Fruit fly (Drosophila melanogaster) whole organism, embryonic: ENCODE results near the gene Cdk5alpha.
A peak's percentile ranks its signal among the peaks of the same experiment; 100 is the strongest.

Experiments
- Adf1 ChIP-seq: fragments of 200-800 bp; sonication (Bioruptor generic); IDR thresholded peaks from 2 replicates; pipeline ENCODE4 v1.3.6; 2022; ENCODE audit warnings: missing biosample characterization, missing genetic modification characterization
- CG10431 ChIP-seq: fragments of 200-800 bp; sonication (Bioruptor generic); optimal IDR thresholded peaks from 3 replicates; lab custom pipeline; 2018; ENCODE audit warnings: missing biosample characterization, mild to moderate bottlenecking, missing genetic modification characterization
- CG10462 ChIP-seq: fragments of 200-800 bp; sonication (Bioruptor generic); optimal IDR thresholded peaks from 2 replicates; lab custom pipeline; 2016; ENCODE audit warnings: missing biosample characterization, missing genetic modification characterization
- CG12942 ChIP-seq: fragments of 200-800 bp; sonication (Bioruptor generic); optimal IDR thresholded peaks from 3 replicates; lab custom pipeline; 2016; ENCODE audit warnings: missing biosample characterization, missing genetic modification characterization
- CG13624 ChIP-seq: fragments of 200-800 bp; sonication (Bioruptor generic); optimal IDR thresholded peaks from 2 replicates; lab custom pipeline; 2016; ENCODE audit warnings: missing biosample characterization, missing genetic modification characterization
- CG15696 ChIP-seq: fragments of 200-800 bp; sonication (Bioruptor generic); optimal IDR thresholded peaks from 2 replicates; lab custom pipeline; 2019; ENCODE audit warnings: missing biosample characterization, mild to moderate bottlenecking, missing genetic modification characterization, moderate library complexity
- CG32532 ChIP-seq: fragments of 200-800 bp; sonication (Bioruptor generic); IDR thresholded peaks from 2 replicates; pipeline ENCODE4 v1.3.6; 2022; ENCODE audit warnings: missing biosample characterization, missing genetic modification characterization
- CG34422 ChIP-seq: fragments of 200-800 bp; sonication (Bioruptor generic); IDR thresholded peaks from 3 replicates; pipeline ENCODE4 v1.3.6; 2022; ENCODE audit warnings: missing biosample characterization, missing genetic modification characterization
- CG7928 ChIP-seq: fragments of 200-800 bp; sonication (Bioruptor generic); optimal IDR thresholded peaks from 2 replicates; lab custom pipeline; 2017; ENCODE audit warnings: missing biosample characterization, mild to moderate bottlenecking, missing genetic modification characterization
- CG8924 ChIP-seq: fragments of 200-800 bp; optimal IDR thresholded peaks from 3 replicates; lab custom pipeline; 2019; ENCODE audit warnings: missing biosample characterization, mild to moderate bottlenecking, missing genetic modification characterization, moderate library complexity
- CG9727 ChIP-seq: fragments of 200-800 bp; sonication (Bioruptor generic); optimal IDR thresholded peaks from 3 replicates; lab custom pipeline; 2017; ENCODE audit warnings: missing biosample characterization, mild to moderate bottlenecking, missing genetic modification characterization
- CG9797 ChIP-seq: fragments of 200-800 bp; sonication (Bioruptor generic); optimal IDR thresholded peaks from 3 replicates; lab custom pipeline; 2018; ENCODE audit warnings: missing biosample characterization, mild to moderate bottlenecking, missing genetic modification characterization
- Dll ChIP-seq: fragments of 200-800 bp; sonication (Bioruptor generic); IDR thresholded peaks from 4 replicates; pipeline ENCODE4 v1.3.6; 2022; ENCODE audit warnings: missing biosample characterization, missing genetic modification characterization; ENCODE audit not compliant: partially characterized antibody
- Dp ChIP-seq: fragments of 200-800 bp; sonication (Bioruptor generic); optimal IDR thresholded peaks from 2 replicates; lab custom pipeline; 2018; ENCODE audit warnings: missing biosample characterization, mild to moderate bottlenecking, missing genetic modification characterization, moderate library complexity
- Fer3 ChIP-seq: fragments of 200-800 bp; sonication (Bioruptor generic); optimal IDR thresholded peaks from 2 replicates; lab custom pipeline; 2018; ENCODE audit warnings: missing biosample characterization, mild to moderate bottlenecking, missing genetic modification characterization, moderate library complexity
- H15 ChIP-seq: fragments of 200-800 bp; sonication (Bioruptor generic); IDR thresholded peaks from 3 replicates; pipeline ENCODE4 v1.3.6; 2022; ENCODE audit warnings: missing biosample characterization, missing genetic modification characterization
- HHEX ChIP-seq: fragments of 200-800 bp; sonication (Bioruptor generic); optimal IDR thresholded peaks from 3 replicates; lab custom pipeline; 2017; ENCODE audit warnings: missing biosample characterization, mild to moderate bottlenecking, missing genetic modification characterization, missing genetic modification reagents
- HmgD ChIP-seq: fragments of 200-800 bp; sonication (Bioruptor generic); optimal IDR thresholded peaks from 3 replicates; lab custom pipeline; 2016; ENCODE audit warnings: missing biosample characterization, missing genetic modification characterization
- HmgZ ChIP-seq: fragments of 200-800 bp; sonication (Bioruptor generic); optimal IDR thresholded peaks from 2 replicates; lab custom pipeline; 2018; ENCODE audit warnings: missing biosample characterization, mild to moderate bottlenecking, missing genetic modification characterization
- Mad ChIP-seq: fragments of 200-800 bp; sonication (Bioruptor generic); optimal IDR thresholded peaks from 2 replicates; lab custom pipeline; 2016; ENCODE audit warnings: missing biosample characterization, missing genetic modification characterization
- Mrtf ChIP-seq: fragments of 200-800 bp; sonication (Bioruptor generic); IDR thresholded peaks from 3 replicates; pipeline ENCODE4 v1.3.6; 2022; ENCODE audit warnings: missing biosample characterization, missing genetic modification characterization
- Myb ChIP-seq: fragments of 200-800 bp; sonication (Bioruptor generic); optimal IDR thresholded peaks from 2 replicates; lab custom pipeline; 2016; ENCODE audit warnings: missing biosample characterization, missing genetic modification characterization
- Nf-YB ChIP-seq: fragments of 200-800 bp; sonication (Bioruptor generic); optimal IDR thresholded peaks from 3 replicates; lab custom pipeline; 2019; ENCODE audit warnings: missing biosample characterization, mild to moderate bottlenecking, missing genetic modification characterization, moderate library complexity
- Nf-YC ChIP-seq: fragments of 200-800 bp; optimal IDR thresholded peaks from 3 replicates; lab custom pipeline; 2019; ENCODE audit warnings: missing biosample characterization, mild to moderate bottlenecking, missing genetic modification characterization, moderate library complexity
- Scr ChIP-seq: fragments of 200-800 bp; sonication (Bioruptor generic); IDR thresholded peaks from 2 replicates; pipeline ENCODE4 v1.3.6; 2022; ENCODE audit warnings: missing biosample characterization, missing genetic modification characterization; ENCODE audit not compliant: partially characterized antibody
- Trl ChIP-seq, 3 experiments: fragments of >200 bp in 2 of 3; fragments of 200-800 bp in 1 of 3; sonication (Bioruptor generic) in 1 of 3; optimal IDR thresholded peaks; 2 replicates in 1 of 3; 3 replicates in 2 of 3; lab custom pipeline; 2016 to 2017; ENCODE audit warnings: missing biosample characterization in 1 of 3, missing genetic modification characterization in 1 of 3
- az2 ChIP-seq: fragments of 200-800 bp; sonication (Bioruptor generic); optimal IDR thresholded peaks from 3 replicates; lab custom pipeline; 2016; ENCODE audit warnings: missing biosample characterization, missing genetic modification characterization
- bsh ChIP-seq, 2 experiments: fragments of 200-800 bp; sonication (Bioruptor generic); optimal IDR thresholded peaks; 2 replicates each; lab custom pipeline; 2017 to 2018; ENCODE audit warnings: mild to moderate bottlenecking in 2 of 2, missing biosample characterization in 2 of 2, missing genetic modification characterization in 2 of 2, moderate library complexity in 1 of 2
- chm ChIP-seq: fragments of 200-800 bp; sonication (Bioruptor generic); IDR thresholded peaks from 2 replicates; pipeline ENCODE4 v1.3.6; 2022; ENCODE audit warnings: missing biosample characterization, missing genetic modification characterization
- cwo ChIP-seq: fragments of 200-800 bp; sonication (Bioruptor generic); optimal IDR thresholded peaks from 3 replicates; lab custom pipeline; 2017; ENCODE audit warnings: missing biosample characterization, missing genetic modification characterization, mild to moderate bottlenecking, moderate library complexity, missing genetic modification reagents
- emc ChIP-seq: fragments of 200-800 bp; sonication (Bioruptor generic); optimal IDR thresholded peaks from 2 replicates; lab custom pipeline; 2016; ENCODE audit warnings: missing biosample characterization, missing genetic modification characterization
- fd3F ChIP-seq: fragments of 200-800 bp; sonication (Bioruptor generic); optimal IDR thresholded peaks from 2 replicates; lab custom pipeline; 2018; ENCODE audit warnings: missing biosample characterization, mild to moderate bottlenecking, missing genetic modification characterization, moderate library complexity
- fd64A ChIP-seq: fragments of 200-800 bp; sonication (Bioruptor generic); optimal IDR thresholded peaks from 3 replicates; lab custom pipeline; 2018; ENCODE audit warnings: missing biosample characterization, mild to moderate bottlenecking, missing genetic modification characterization
- fru ChIP-seq: fragments of >200 bp; optimal IDR thresholded peaks from 2 replicates; lab custom pipeline; 2017
- gsb-n ChIP-seq: fragments of 200-800 bp; sonication (Bioruptor generic); optimal IDR thresholded peaks from 3 replicates; lab custom pipeline; 2018; ENCODE audit warnings: missing biosample characterization, mild to moderate bottlenecking, missing genetic modification characterization
- ham ChIP-seq: fragments of 200-800 bp; sonication (Bioruptor generic); IDR thresholded peaks from 2 replicates; pipeline ENCODE4 v1.3.6; 2022; ENCODE audit warnings: missing biosample characterization, missing genetic modification characterization
- ind ChIP-seq: fragments of 200-800 bp; sonication (Bioruptor generic); optimal IDR thresholded peaks from 3 replicates; lab custom pipeline; 2016; ENCODE audit warnings: missing biosample characterization, missing genetic modification characterization
- knrl ChIP-seq: fragments of 200-800 bp; sonication (Bioruptor generic); IDR thresholded peaks from 3 replicates; pipeline ENCODE4 v1.3.6; 2022; ENCODE audit warnings: missing biosample characterization, missing genetic modification characterization; ENCODE audit not compliant: partially characterized antibody
- lmd ChIP-seq: fragments of 200-800 bp; sonication (Bioruptor generic); IDR thresholded peaks from 2 replicates; pipeline ENCODE4 v1.3.6; 2022; ENCODE audit warnings: missing biosample characterization, missing genetic modification characterization
- luna ChIP-seq: fragments of 200-800 bp; sonication (Bioruptor generic); optimal IDR thresholded peaks from 2 replicates; lab custom pipeline; 2016; ENCODE audit warnings: missing biosample characterization, missing genetic modification characterization
- pros ChIP-seq: fragments of 200-800 bp; sonication (Bioruptor generic); optimal IDR thresholded peaks from 3 replicates; lab custom pipeline; 2019; ENCODE audit warnings: missing biosample characterization, mild to moderate bottlenecking, missing genetic modification characterization, moderate library complexity
- run ChIP-seq: fragments of 200-800 bp; sonication (Bioruptor generic); optimal IDR thresholded peaks from 3 replicates; lab custom pipeline; 2018; ENCODE audit warnings: missing biosample characterization, mild to moderate bottlenecking, missing genetic modification characterization
- sd ChIP-seq: fragments of 200-800 bp; sonication (Bioruptor generic); optimal IDR thresholded peaks from 3 replicates; lab custom pipeline; 2018; ENCODE audit warnings: missing biosample characterization, mild to moderate bottlenecking, missing genetic modification characterization, moderate library complexity
- seq ChIP-seq: fragments of 200-800 bp; sonication (Bioruptor generic); IDR thresholded peaks from 2 replicates; pipeline ENCODE4 v1.3.6; 2022; ENCODE audit warnings: missing biosample characterization, missing genetic modification characterization
- tgo ChIP-seq: fragments of 200-800 bp; sonication (Bioruptor generic); IDR thresholded peaks from 3 replicates; pipeline ENCODE4 v1.3.6; 2022; ENCODE audit warnings: missing biosample characterization, missing genetic modification characterization
- tll ChIP-seq, 2 experiments: fragments of 200-800 bp in 1 of 2; fragments of >200 bp in 1 of 2; sonication (Bioruptor generic) in 1 of 2; optimal IDR thresholded peaks; 2 replicates each; lab custom pipeline; 2017 to 2019; ENCODE audit warnings: missing biosample characterization in 2 of 2, missing genetic modification characterization in 2 of 2, mild to moderate bottlenecking in 1 of 2, moderate library complexity in 1 of 2
- ttk ChIP-seq: fragments of 200-800 bp; sonication (Bioruptor generic); IDR thresholded peaks from 2 replicates; pipeline ENCODE4 v2.1.2; 2022; ENCODE audit warnings: missing biosample characterization, missing genetic modification characterization
- zen ChIP-seq: fragments of 200-800 bp; sonication (Bioruptor generic); optimal IDR thresholded peaks from 3 replicates; lab custom pipeline; 2018; ENCODE audit warnings: missing biosample characterization, mild to moderate bottlenecking, missing genetic modification characterization, moderate library complexity

Gene Cdk5alpha

dm6 chr2L:10356508-10356907, 45.8 kb upstream of the Cdk5alpha start, which contains the start of the genes CtsL4 and ClpP (continued):
- TF ChIP-seq ind (GFP tag; lab: Kevin White, UChicago) (peak; percentile 49), luna (GFP tag; lab: Kevin White, UChicago) (no peak), CG10462 (GFP tag; lab: Kevin White, UChicago) (no peak), Dp (peak; percentile 5), CG34422 (GFP tag; lab: Robert Waterston, UW) (peak; percentile 65; the same call in 1 of the 3 replicates), az2 (GFP tag; lab: Kevin White, UChicago) (peak; percentile 52), cwo (GFP tag; lab: Kevin White, UChicago) (no peak), CG9797 (GFP tag; lab: Kevin White, UChicago) (peak; percentile 1), knrl (GFP tag; lab: Robert Waterston, UW) (no peak), HHEX (peak; percentile 27), chm (GFP tag; lab: Robert Waterston, UW) (peak; percentile 64; the same call in 1 of the 2 replicates), CG13624 (GFP tag; lab: Kevin White, UChicago) (no peak), CG12942 (GFP tag; lab: Kevin White, UChicago) (peak; percentile 1), gsb-n (no peak), CG32532 (GFP tag; lab: Robert Waterston, UW) (peak; percentile 34), Fer3 (tag; lab: Kevin White, UChicago) (peak; percentile 26), zen (tag; lab: Kevin White, UChicago) (peak; percentile 46), Scr (GFP tag; lab: Robert Waterston, UW) (0 out of 2 replicates have a peak, but pooled peaks have one; percentile 23), sd (tag; lab: Kevin White, UChicago) (no peak), Mad (GFP tag; lab: Kevin White, UChicago) (no peak), fd3F (GFP tag; lab: Kevin White, UChicago) (peak; percentile 42), HmgD (GFP tag; lab: Kevin White, UChicago) (peak; percentile 57), CG7928 (GFP tag; lab: Kevin White, UChicago) (no peak), ham (GFP tag; lab: Robert Waterston, UW) (no peak), run (tag; lab: Kevin White, UChicago) (no peak), fru (lab: Kevin White, UChicago) (no peak), CG10431 (GFP tag; lab: Kevin White, UChicago) (peak; percentile 87), Adf1 (GFP tag; lab: Robert Waterston, UW) (no peak)

- TF ChIP-seq Nf-YC (tag; lab: Kevin White, UChicago) = peak; percentile 97
- TF ChIP-seq CG9727 (GFP tag; lab: Kevin White, UChicago) = no peak
- TF ChIP-seq Trl (optimal IDR thresholded peaks at IDR 0.05; lab: Kevin White, UChicago) = peak; percentile 45 to 50
- TF ChIP-seq Trl (GFP tag; optimal IDR thresholded peaks at IDR 0.05; lab: Kevin White, UChicago) = no peak
- no peak for TF ChIP-seq HmgZ (tag; lab: Kevin White, UChicago)
- peak; percentile 86 for TF ChIP-seq pros (GFP tag; lab: Kevin White, UChicago)
- peak; percentile 96 for TF ChIP-seq Nf-YB (GFP tag; lab: Kevin White, UChicago)
- peak; percentile 67; the same call in 1 of the 2 replicates for TF ChIP-seq seq (GFP tag; lab: Robert Waterston, UW)
Observed at dm6 chr2L:10353871-10354270, 43.1 kb upstream of the Cdk5alpha start, which contains the start of gene CG34367. Gene CG34367 (minus strand): TSS chr2L:10353905.

DNA sequence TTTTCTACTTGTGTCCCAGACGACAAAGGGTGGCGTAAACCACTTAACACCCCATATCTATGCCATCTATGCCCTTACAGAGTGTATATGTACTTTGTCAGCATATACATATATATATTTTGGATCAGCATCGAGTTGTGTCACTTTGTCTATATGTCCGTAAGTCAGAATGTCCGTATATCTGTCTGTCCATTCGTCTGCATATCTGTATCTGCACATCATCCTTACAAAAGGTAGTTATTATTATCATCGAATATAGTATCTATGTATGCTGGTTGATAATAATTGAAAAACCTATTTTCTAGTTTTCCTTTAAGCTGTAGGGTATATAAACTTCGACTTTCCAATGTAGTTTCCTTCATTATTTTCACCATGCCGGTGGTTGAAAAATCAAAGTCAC, 40.4 kb upstream of the Cdk5alpha start:
- TF ChIP-seq H15 = no peak
- peak; percentile 17 for TF ChIP-seq CG8924
- peak; percentile 8 for TF ChIP-seq CG15696 (tag; lab: Kevin White, UChicago)
- TF ChIP-seq HmgD (GFP tag; lab: Kevin White, UChicago) = no peak
- peak in 1 of 2 experiments; percentile 51 for TF ChIP-seq bsh (GFP tag; optimal IDR thresholded peaks at IDR 0.05; lab: Kevin White, UChicago)
- no peak for TF ChIP-seq Mrtf (GFP tag; lab: Robert Waterston, UW)
- no peak for TF ChIP-seq ttk (GFP tag; lab: Robert Waterston, UW)
- TF ChIP-seq gsb-n = peak; percentile 12
- peak; percentile 36; the same call in 1 of the 3 replicates for TF ChIP-seq tgo
- no peak for TF ChIP-seq emc (GFP tag; lab: Kevin White, UChicago)
- TF ChIP-seq lmd (GFP tag; lab: Robert Waterston, UW) = no peak; the same call in 1 of the 2 replicates
- no peak for TF ChIP-seq fd64A (GFP tag; lab: Kevin White, UChicago)
- no peak for TF ChIP-seq tll (GFP tag; optimal IDR thresholded peaks at IDR 0.05; lab: Kevin White, UChicago)
- no peak for TF ChIP-seq Myb (GFP tag; lab: Kevin White, UChicago)
- no peak for TF ChIP-seq Dll (GFP tag; lab: Robert Waterston, UW)
